Worm (Caenorhabditis elegans): ENCODE measurements around the gene eef-1B.1.

eef-1B.1 gene

DNA sequence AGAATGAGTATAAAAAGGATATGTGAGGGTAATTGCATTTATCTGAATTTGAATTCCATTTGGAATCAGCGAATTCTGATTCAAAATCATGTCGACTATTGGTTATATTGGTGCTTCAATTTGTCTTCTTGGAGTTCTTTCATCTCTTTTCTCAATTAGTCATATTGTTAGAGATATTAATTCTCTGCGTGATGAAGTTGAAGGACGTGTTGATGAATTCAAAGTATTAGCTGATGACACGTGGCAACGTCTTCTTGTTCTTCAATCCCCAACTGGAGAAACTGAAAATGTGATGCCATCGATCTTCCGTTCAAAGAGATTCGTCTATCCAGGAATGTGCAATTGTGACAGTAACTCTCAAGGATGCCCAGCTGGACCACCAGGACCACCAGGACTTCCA lies 24.4 kb downstream of the eef-1B.1 start, which contains the start of gene col-90:
Gene col-90 (plus strand): TSS at position 37 of the 400 bp plus-strand sequence.
- TF ChIP-seq ceh-14 (tag; optimal IDR thresholded peaks at IDR 0.05) (no peak), eyg-1 (tag; optimal IDR thresholded peaks at IDR 0.05) (no peak), ceh-9 (tag; optimal IDR thresholded peaks at IDR 0.05) (no peak), ref-2 (tag; optimal IDR thresholded peaks at IDR 0.05) (no peak), sox-2 (GFP tag; IDR thresholded peaks at IDR 0.05) (no peak), ceh-34 (tag; optimal IDR thresholded peaks at IDR 0.05) (no peak), elt-2 (tag; optimal IDR thresholded peaks at IDR 0.05) (no peak), fkh-10 (GFP tag; optimal IDR thresholded peaks at IDR 0.05) (no peak), pag-3 (tag; optimal IDR thresholded peaks at IDR 0.05; ENCODE audit: borderline replicate concordance) (no peak)

DNA sequence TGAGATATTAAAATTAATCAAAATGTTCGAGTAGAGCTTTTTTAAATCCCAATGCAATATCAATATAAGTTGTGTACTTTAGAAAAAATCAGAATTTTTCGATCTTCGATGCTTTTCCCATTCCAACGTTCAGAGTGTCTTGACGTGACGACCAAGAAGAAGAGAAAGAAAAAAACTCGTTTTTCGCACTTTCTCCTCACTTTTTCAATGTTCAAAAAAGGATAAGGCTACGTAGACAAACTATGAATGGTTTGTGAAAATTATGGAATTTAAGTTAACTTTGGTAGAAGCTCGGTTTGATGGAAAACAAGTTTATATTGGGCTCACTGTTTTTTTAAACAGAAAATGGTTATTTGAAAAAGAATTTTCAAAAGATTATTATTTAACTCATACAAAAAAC lies 25.5 kb downstream of the eef-1B.1 start:
- no peak for TF ChIP-seq nhr-232 (tag; optimal IDR thresholded peaks at IDR 0.05)
- no peak for TF ChIP-seq sox-2 (GFP tag; IDR thresholded peaks at IDR 0.05)
- no peak for TF ChIP-seq fax-1 (tag; optimal IDR thresholded peaks at IDR 0.05)
- no peak for TF ChIP-seq che-1 (tag; optimal IDR thresholded peaks at IDR 0.05)
- TF ChIP-seq ref-2 (tag; optimal IDR thresholded peaks at IDR 0.05): no peak
- no peak for TF ChIP-seq madf-2 (tag; optimal IDR thresholded peaks at IDR 0.05)

ce11 chrIII:7946968-7947491 lies 26.2 kb downstream of the eef-1B.1 start, which contains the start of gene gsto-1:
gsto-1 (minus strand) TSS chrIII:7947018.
- TF ChIP-seq ceh-6 (GFP tag; optimal IDR thresholded peaks at IDR 0.05) (no peak), rnt-1 (tag; optimal IDR thresholded peaks at IDR 0.05) (no peak), gmeb-2 (tag; optimal IDR thresholded peaks at IDR 0.05) (no peak), Y22D7AL.16 (tag; optimal IDR thresholded peaks at IDR 0.05) (no peak), hlh-8 (tag; optimal IDR thresholded peaks at IDR 0.05) (no peak), unc-42 (tag; optimal IDR thresholded peaks at IDR 0.05) (no peak)

- TF ChIP-seq pha-4 (tag; optimal IDR thresholded peaks at IDR 0.05) (no peak), pros-1 (tag; optimal IDR thresholded peaks at IDR 0.05) (no peak), zip-5 (tag; optimal IDR thresholded peaks at IDR 0.05) (no peak), fkh-6 (tag; optimal IDR thresholded peaks at IDR 0.05) (no peak), fax-1 (tag; optimal IDR thresholded peaks at IDR 0.05) (no peak), hlh-13 (GFP tag; optimal IDR thresholded peaks at IDR 0.05) (no peak), unc-55 (GFP tag; optimal IDR thresholded peaks at IDR 0.05) (no peak), ceh-45 (GFP tag; IDR thresholded peaks at IDR 0.05) (no peak)
Observed at ce11 chrIII:7941417-7941816, 31.8 kb downstream of the eef-1B.1 start, which contains the start of gene kle-2. kle-2 (plus strand) TSS chrIII:7941717.

DNA sequence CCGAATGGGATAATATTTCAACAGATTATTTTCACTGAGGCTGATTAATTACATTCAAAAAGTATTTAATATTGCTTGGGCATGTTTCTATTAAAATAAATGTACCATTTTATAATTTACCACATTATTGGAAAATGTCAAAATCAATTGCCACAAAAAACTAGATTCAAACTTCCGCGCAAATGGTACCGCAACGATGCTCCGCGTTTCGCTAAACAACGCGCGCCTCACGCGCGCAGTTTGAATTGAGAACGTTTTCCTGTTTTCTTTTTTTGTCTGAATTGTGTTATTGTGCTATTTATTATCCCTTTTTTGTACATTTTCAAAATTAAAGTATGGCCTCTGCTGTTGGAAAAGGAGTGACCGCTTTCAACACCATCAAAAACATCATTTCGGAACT lies 32.4 kb downstream of the eef-1B.1 start, which contains the start of gene C29E4.12:
Gene C29E4.12 (plus strand): TSS at position 333 of the 400 bp plus-strand sequence.
- TF ChIP-seq nfya-1 (tag; optimal IDR thresholded peaks at IDR 0.05) (peak; percentile 56), ttx-3 (tag; optimal IDR thresholded peaks at IDR 0.05) (no peak)

ce11 chrIII:7937548-7937947 lies 35.6 kb downstream of the eef-1B.1 start, which contains the start of gene C29E4.10:
C29E4.10 (plus strand) TSS chrIII:7937848.
- no peak for TF ChIP-seq ama-1 (optimal IDR thresholded peaks at IDR 0.05)
- TF ChIP-seq unc-86 (tag; optimal IDR thresholded peaks at IDR 0.05): no peak
- no peak for TF ChIP-seq zip-5 (tag; optimal IDR thresholded peaks at IDR 0.05)
- TF ChIP-seq hlh-13 (GFP tag; optimal IDR thresholded peaks at IDR 0.05): no peak
- TF ChIP-seq elt-2 (tag; optimal IDR thresholded peaks at IDR 0.05): no peak
- no peak for TF ChIP-seq ceh-9 (tag; optimal IDR thresholded peaks at IDR 0.05)
- no peak for TF ChIP-seq ets-4 (tag; optimal IDR thresholded peaks at IDR 0.05)
- TF ChIP-seq hlh-8 (tag; optimal IDR thresholded peaks at IDR 0.05): no peak
- no peak for TF ChIP-seq nfya-1 (tag; optimal IDR thresholded peaks at IDR 0.05)
- TF ChIP-seq ceh-34 (tag; optimal IDR thresholded peaks at IDR 0.05): no peak
- TF ChIP-seq gmeb-2 (tag; optimal IDR thresholded peaks at IDR 0.05): no peak
- TF ChIP-seq Y22D7AL.16 (tag; optimal IDR thresholded peaks at IDR 0.05): no peak
- TF ChIP-seq pha-4 (tag; optimal IDR thresholded peaks at IDR 0.05): no peak
- no peak for TF ChIP-seq ceh-48 (tag; optimal IDR thresholded peaks at IDR 0.05)
- TF ChIP-seq hlh-30 (tag; optimal IDR thresholded peaks at IDR 0.05; ENCODE audit: insufficient read depth): no peak
- no peak for TF ChIP-seq C38D4.7 (GFP tag; optimal IDR thresholded peaks at IDR 0.05)
- no peak for TF ChIP-seq ceh-2 (tag; optimal IDR thresholded peaks at IDR 0.05)
- no peak for TF ChIP-seq pha-2 (tag; optimal IDR thresholded peaks at IDR 0.05)
- no peak for TF ChIP-seq syd-9 (tag; optimal IDR thresholded peaks at IDR 0.05)
- no peak for TF ChIP-seq ceh-22 (tag; optimal IDR thresholded peaks at IDR 0.05)

Data from whole organism, late embryonic.